Worm (Caenorhabditis elegans): ENCODE measurements around the gene mut-7.

mut-7 gene

ce11 chrIII:9504347-9504746 lies 37.8 kb downstream of the mut-7 start:
- TF ChIP-seq unc-62 (GFP tag; optimal IDR thresholded peaks at IDR 0.05): no peak

- TF ChIP-seq unc-62 (GFP tag; optimal IDR thresholded peaks at IDR 0.05): no peak
These were observed 39.9 kb downstream of the mut-7 start for ce11 chrIII:9502155-9502714.

ce11 chrIII:9501072-9501471 lies 41.1 kb downstream of the mut-7 start:
- TF ChIP-seq unc-62 (GFP tag; optimal IDR thresholded peaks at IDR 0.05): no peak

- TF ChIP-seq unc-62 (GFP tag; optimal IDR thresholded peaks at IDR 0.05): no peak
These were observed 41.9 kb downstream of the mut-7 start, which contains the start of gene sod-4 for ce11 chrIII:9500267-9500666. TSS of gene sod-4 (minus strand) at chrIII:9500375.

ce11 chrIII:9497412-9497811 lies 44.8 kb downstream of the mut-7 start:
- no peak for TF ChIP-seq unc-62 (GFP tag; optimal IDR thresholded peaks at IDR 0.05)

ce11 chrIII:9496083-9496482 lies 46.1 kb downstream of the mut-7 start:
- no peak for TF ChIP-seq unc-62 (GFP tag; optimal IDR thresholded peaks at IDR 0.05)

- TF ChIP-seq unc-62 (GFP tag; optimal IDR thresholded peaks at IDR 0.05): no peak
These were observed 48.0 kb downstream of the mut-7 start for ce11 chrIII:9494209-9494608.

ce11 chrIII:9490783-9491547 lies 51.2 kb downstream of the mut-7 start, which contains the start of the genes dars-1 and ctr-9:
TSS of gene dars-1 (minus strand) at chrIII:9491215.
TSS of gene ctr-9 (plus strand) at chrIII:9491396.
- TF ChIP-seq unc-62 (GFP tag; optimal IDR thresholded peaks at IDR 0.05): no peak

- no peak for TF ChIP-seq unc-62 (GFP tag; optimal IDR thresholded peaks at IDR 0.05)
These were observed 52.4 kb downstream of the mut-7 start for ce11 chrIII:9489798-9490197.
